Worm (Caenorhabditis elegans): Measurements from ENCODE around the gene F47D12.9.

ce11 chrIII:6260115-6260514 is 43.1 kb downstream of the F47D12.9 start, which contains the start of gene srg-2:
- TF ChIP-seq lin-35 (GFP tag; optimal IDR thresholded peaks at IDR 0.05) (no peak), pha-4 (tag; optimal IDR thresholded peaks at IDR 0.05) (no peak), ama-1 (optimal IDR thresholded peaks at IDR 0.05) (no peak), ama-1 (GFP tag; optimal IDR thresholded peaks at IDR 0.05) (no peak), C06A6.2 (GFP tag; conservative IDR thresholded peaks at IDR 0.05) (no peak), madf-3 (GFP tag; IDR thresholded peaks at IDR 0.05) (no peak), madf-8 (GFP tag; conservative IDR thresholded peaks at IDR 0.05) (no peak), madf-10 (tag; optimal IDR thresholded peaks at IDR 0.05) (no peak), unc-62 (GFP tag; optimal IDR thresholded peaks at IDR 0.05) (no peak), die-1 (tag; optimal IDR thresholded peaks at IDR 0.05) (no peak), hsf-1 (GFP tag; IDR thresholded peaks at IDR 0.05) (no peak), nhr-90 (tag; optimal IDR thresholded peaks at IDR 0.05) (no peak)
